Fruit fly (Drosophila melanogaster): ENCODE measurements around the gene Mcm6.

Gene Mcm6

dm6 chrX:6719968-6720367, 45.8 kb downstream of the Mcm6 start (continued):
- TF ChIP-seq CG11398 (GFP tag; optimal IDR thresholded peaks at IDR 0.05), result no peak
- no peak for TF ChIP-seq H15 (GFP tag; IDR thresholded peaks at IDR 0.05)
- TF ChIP-seq CG10209 (GFP tag; optimal IDR thresholded peaks at IDR 0.05), result peak; percentile 35
- TF ChIP-seq Ssrp (tag; optimal IDR thresholded peaks at IDR 0.05), result no peak
- TF ChIP-seq gt (GFP tag; IDR thresholded peaks at IDR 0.05), result no peak
- no peak for TF ChIP-seq gem (tag; optimal IDR thresholded peaks at IDR 0.05)
- no peak for TF ChIP-seq nom (GFP tag; optimal IDR thresholded peaks at IDR 0.05)
- TF ChIP-seq klu (GFP tag; IDR thresholded peaks at IDR 0.05), result no peak
- no peak for TF ChIP-seq CG32532 (GFP tag; IDR thresholded peaks at IDR 0.05)
- TF ChIP-seq Fer2 (tag; optimal IDR thresholded peaks at IDR 0.05), result no peak
- no peak for TF ChIP-seq peb (GFP tag; IDR thresholded peaks at IDR 0.05)
- no peak; the same call in 1 of the 2 replicates for TF ChIP-seq ranshi (GFP tag; IDR thresholded peaks at IDR 0.05)
- no peak for TF ChIP-seq schlank (tag; optimal IDR thresholded peaks at IDR 0.05)
- TF ChIP-seq mam (GFP tag; optimal IDR thresholded peaks at IDR 0.05), result no peak

DNA sequence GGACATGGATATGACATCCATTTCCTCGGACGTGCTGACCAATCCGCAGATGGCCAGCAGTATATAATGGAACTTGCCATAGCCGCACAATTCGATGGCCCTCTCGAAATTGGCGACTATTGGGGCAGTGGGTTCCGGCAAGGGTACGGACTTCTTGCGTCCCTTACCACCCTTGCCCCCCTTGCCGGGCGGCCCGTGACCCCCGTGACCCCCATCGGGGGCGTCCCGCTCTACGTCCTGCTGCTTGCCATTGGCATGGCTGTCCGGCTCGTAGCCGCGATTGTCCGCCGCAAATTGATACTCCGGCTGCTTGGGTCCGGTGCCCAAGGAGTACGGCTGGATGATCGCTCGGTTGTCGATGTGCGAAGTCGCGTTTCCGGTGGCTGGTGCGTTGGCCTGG, 49.4 kb downstream of the Mcm6 start:
- TF ChIP-seq CG14441 (GFP tag; IDR thresholded peaks at IDR 0.05), result peak; percentile 45; the same call in 1 of the 2 replicates
- no peak for TF ChIP-seq CG3726 (GFP tag; IDR thresholded peaks at IDR 0.05)
- no peak for TF ChIP-seq CG15479 (GFP tag; optimal IDR thresholded peaks at IDR 0.05)
- no peak for TF ChIP-seq yki (optimal IDR thresholded peaks at IDR 0.05)
- no peak for TF ChIP-seq Ada2b (GFP tag; IDR thresholded peaks at IDR 0.05)
- TF ChIP-seq Dip3 (GFP tag; optimal IDR thresholded peaks at IDR 0.05), result no peak
- peak; percentile 62 for TF ChIP-seq Hr39 (optimal IDR thresholded peaks at IDR 0.05)
- TF ChIP-seq pb (GFP tag; optimal IDR thresholded peaks at IDR 0.05), result no peak
- no peak for TF ChIP-seq CG15073 (GFP tag; optimal IDR thresholded peaks at IDR 0.05)
- no peak for TF ChIP-seq otp (GFP tag; IDR thresholded peaks at IDR 0.05)
- TF ChIP-seq CG17568 (GFP tag; optimal IDR thresholded peaks at IDR 0.05), result no peak

- TF ChIP-seq stwl (tag; optimal IDR thresholded peaks at IDR 0.05) (peak; percentile 36), dmrt99B (tag; optimal IDR thresholded peaks at IDR 0.05) (no peak), CG8290 (GFP tag; optimal IDR thresholded peaks at IDR 0.05) (peak; percentile 31), CG8290 (tag; optimal IDR thresholded peaks at IDR 0.05) (no peak), pfk (GFP tag; optimal IDR thresholded peaks at IDR 0.05) (peak; percentile 78), CG14441 (GFP tag; IDR thresholded peaks at IDR 0.05) (0 out of 2 replicates have a peak, but pooled peaks have one; percentile 37), row (GFP tag; IDR thresholded peaks at IDR 0.05) (no peak), Dad (GFP tag; optimal IDR thresholded peaks at IDR 0.05) (no peak), CG32532 (GFP tag; IDR thresholded peaks at IDR 0.05) (no peak), Awh (GFP tag; IDR thresholded peaks at IDR 0.05) (no peak), NfI (GFP tag; optimal IDR thresholded peaks at IDR 0.05) (no peak), MBD-R2 (GFP tag; IDR thresholded peaks at IDR 0.05) (no peak), vnd (GFP tag; IDR thresholded peaks at IDR 0.05; ENCODE audit: partially characterized antibody) (no peak), run (tag; optimal IDR thresholded peaks at IDR 0.05) (no peak), emc (GFP tag; optimal IDR thresholded peaks at IDR 0.05) (no peak), sisA (GFP tag; IDR thresholded peaks at IDR 0.05) (no peak), scrt (GFP tag; optimal IDR thresholded peaks at IDR 0.05) (no peak), ac (GFP tag; optimal IDR thresholded peaks at IDR 0.05) (no peak), CG18011 (GFP tag; optimal IDR thresholded peaks at IDR 0.05) (peak; percentile 94), Bteb2 (GFP tag; optimal IDR thresholded peaks at IDR 0.05) (no peak), Fer1 (GFP tag; optimal IDR thresholded peaks at IDR 0.05) (no peak)
Observed at dm6 chrX:6724904-6725505, 50.8 kb downstream of the Mcm6 start.
